Worm (Caenorhabditis elegans) whole organism, young adult: ENCODE data around the gene F53C3.11.
A peak's percentile ranks its signal among the peaks of the same experiment; 100 is the strongest.

ENCODE experiments used
- B0019.2 ChIP-seq: fragments of 200-800 bp; sonication (Bioruptor generic); conservative IDR thresholded peaks from 2 replicates; pipeline ENCODE4 v1.3.6; 2022; ENCODE audit warnings: missing genetic modification reagents, missing genetic modification characterization, missing compliant biosample characterization
- C06A6.2 ChIP-seq: fragments of 200-800 bp; sonication (Bioruptor generic); conservative IDR thresholded peaks from 2 replicates; pipeline ENCODE4 v1.3.6; 2022; ENCODE audit warnings: missing genetic modification characterization, missing compliant biosample characterization
- D2030.7 ChIP-seq: fragments of 200-800 bp; sonication (Bioruptor generic); IDR thresholded peaks from 2 replicates; pipeline ENCODE4 v1.3.6; 2022; ENCODE audit warnings: missing genetic modification reagents, missing genetic modification characterization, missing compliant biosample characterization
- F33H1.4 ChIP-seq: fragments of 200-800 bp; sonication (Bioruptor generic); IDR thresholded peaks from 2 replicates; pipeline ENCODE4 v1.3.6; 2022; ENCODE audit warnings: missing genetic modification reagents, missing genetic modification characterization, missing compliant biosample characterization
- F39B2.1 ChIP-seq: fragments of 200-800 bp; sonication (Bioruptor generic); IDR thresholded peaks from 2 replicates; pipeline ENCODE4 v1.3.6; 2022; ENCODE audit warnings: missing genetic modification reagents, missing genetic modification characterization, missing compliant biosample characterization
- F49E8.2 ChIP-seq: sonication (generic microtip); optimal IDR thresholded peaks from 3 replicates; lab custom pipeline; 2017; ENCODE audit warnings: missing genetic modification characterization, mild to moderate bottlenecking, missing compliant biosample characterization, antibody characterized with exemption, moderate library complexity; ENCODE audit not compliant: insufficient read depth
- F52B5.7 ChIP-seq: sonication (generic microtip); optimal IDR thresholded peaks from 2 replicates; lab custom pipeline; 2016; ENCODE audit warnings: mild to moderate bottlenecking, missing genetic modification characterization, missing compliant biosample characterization
- F57A8.1 ChIP-seq: fragments of 200-800 bp; sonication (Bioruptor generic); optimal IDR thresholded peaks from 2 replicates; lab custom pipeline; 2018; ENCODE audit warnings: mild to moderate bottlenecking, missing genetic modification characterization, moderate library complexity, missing compliant biosample characterization
- Y56A3A.18 ChIP-seq: fragments of 200-800 bp; sonication (Bioruptor generic); IDR thresholded peaks from 2 replicates; pipeline ENCODE4 v1.3.6; 2022; ENCODE audit warnings: missing genetic modification reagents, missing genetic modification characterization, missing compliant biosample characterization
- ama-1 ChIP-seq, 3 experiments: fragments of 150-350 bp in 1 of 3; sonication (generic microtip) in 2 of 3; optimal IDR thresholded peaks; 2 replicates each; lab custom pipeline; 2014 to 2018; ENCODE audit warnings: missing biosample characterization in 2 of 3, missing genetic modification characterization in 2 of 3, missing genetic modification reagents in 2 of 3
- aptf-2 ChIP-seq: fragments of 200-800 bp; sonication (Bioruptor generic); conservative IDR thresholded peaks from 2 replicates; pipeline ENCODE4 v1.3.6; 2022; ENCODE audit warnings: missing genetic modification reagents, missing genetic modification characterization, missing compliant biosample characterization
- cebp-1 ChIP-seq, 2 experiments: fragments of 200-800 bp in 1 of 2; sonication (Bioruptor generic) in 1 of 2; sonication (generic microtip) in 1 of 2; IDR thresholded peaks in 1 of 2; optimal IDR thresholded peaks in 1 of 2; 2 replicates each; pipeline versions ENCODE4 v1.3.6 to Lab custom; 2017 to 2022; ENCODE audit warnings: missing compliant biosample characterization in 2 of 2, missing genetic modification characterization in 2 of 2, mild to moderate bottlenecking in 1 of 2, missing genetic modification reagents in 1 of 2, moderate library complexity in 1 of 2
- cebp-2 ChIP-seq: fragments of 200-800 bp; sonication (Bioruptor generic); IDR thresholded peaks from 2 replicates; pipeline ENCODE4 v1.3.6; 2022; ENCODE audit warnings: missing genetic modification characterization, missing compliant biosample characterization
- ceh-100 ChIP-seq: fragments of 200-800 bp; sonication (Bioruptor generic); IDR thresholded peaks from 2 replicates; pipeline ENCODE4 v1.3.6; 2022; ENCODE audit warnings: missing genetic modification reagents, missing genetic modification characterization, missing compliant biosample characterization
- ceh-79 ChIP-seq: sonication (generic microtip); optimal IDR thresholded peaks from 2 replicates; lab custom pipeline; 2017; ENCODE audit warnings: mild to moderate bottlenecking, missing genetic modification characterization, missing compliant biosample characterization
- ceh-91 ChIP-seq: fragments of 200-800 bp; sonication (Bioruptor generic); IDR thresholded peaks from 2 replicates; pipeline ENCODE4 v1.3.6; 2022; ENCODE audit warnings: missing genetic modification reagents, missing genetic modification characterization, missing compliant biosample characterization
- chd-7 ChIP-seq: sonication (generic microtip); optimal IDR thresholded peaks from 2 replicates; lab custom pipeline; 2016; ENCODE audit warnings: mild to moderate bottlenecking, missing genetic modification characterization, moderate library complexity, missing compliant biosample characterization
- dox-1 ChIP-seq: fragments of 200-800 bp; sonication (Bioruptor generic); IDR thresholded peaks from 2 replicates; pipeline ENCODE4 v1.3.6; 2022; ENCODE audit warnings: missing genetic modification reagents, missing genetic modification characterization, missing compliant biosample characterization
- dpl-1 ChIP-seq: fragments of 150-350 bp; optimal IDR thresholded peaks from 2 replicates; lab custom pipeline; 2014; ENCODE audit warnings: missing biosample characterization, missing genetic modification reagents, missing genetic modification characterization
- efl-1 ChIP-seq: fragments of 150-350 bp; optimal IDR thresholded peaks from 2 replicates; lab custom pipeline; 2014; ENCODE audit warnings: missing biosample characterization, missing genetic modification reagents, missing genetic modification characterization
- ekl-4 ChIP-seq: fragments of 200-800 bp; sonication (Bioruptor generic); IDR thresholded peaks from 2 replicates; pipeline ENCODE4 v1.3.6; 2022; ENCODE audit warnings: missing genetic modification reagents, missing genetic modification characterization, missing compliant biosample characterization
- him-1 ChIP-seq: sonication (generic microtip); optimal IDR thresholded peaks from 2 replicates; lab custom pipeline; 2016; ENCODE audit warnings: missing genotype, missing genetic modification reagents, missing genetic modification characterization, missing compliant biosample characterization
- hlh-26 ChIP-seq: fragments of 200-800 bp; sonication (Bioruptor generic); conservative IDR thresholded peaks from 2 replicates; pipeline ENCODE4 v1.3.6; 2022; ENCODE audit warnings: missing genetic modification reagents, missing genetic modification characterization, missing compliant biosample characterization
- hmg-20 ChIP-seq: fragments of 200-800 bp; sonication (Bioruptor generic); IDR thresholded peaks from 2 replicates; pipeline ENCODE4 v1.3.6; 2022; ENCODE audit warnings: missing genetic modification reagents, missing genetic modification characterization, missing compliant biosample characterization
- hrde-1 ChIP-seq: sonication (generic microtip); optimal IDR thresholded peaks from 2 replicates; lab custom pipeline; 2016; ENCODE audit warnings: missing genetic modification characterization, mild to moderate bottlenecking, missing compliant biosample characterization, moderate library complexity, missing genotype, missing genetic modification reagents, borderline replicate concordance
- hsf-1 ChIP-seq: fragments of 200-800 bp; sonication (Bioruptor generic); IDR thresholded peaks from 2 replicates; pipeline ENCODE4 v1.3.6; 2022; ENCODE audit warnings: missing genetic modification reagents, missing genetic modification characterization, missing compliant biosample characterization
- lag-1 ChIP-seq: fragments of 200-800 bp; sonication (Bioruptor generic); IDR thresholded peaks from 2 replicates; pipeline ENCODE4 v1.3.6; 2022; ENCODE audit warnings: missing genetic modification reagents, missing genetic modification characterization, missing compliant biosample characterization
- lin-40 ChIP-seq: sonication (generic microtip); optimal IDR thresholded peaks from 2 replicates; lab custom pipeline; 2016; ENCODE audit warnings: missing genetic modification characterization, mild to moderate bottlenecking, missing compliant biosample characterization, missing genotype, missing genetic modification reagents
- lin-54 ChIP-seq: fragments of 200-800 bp; sonication (Bioruptor generic); optimal IDR thresholded peaks from 2 replicates; lab custom pipeline; 2018; ENCODE audit warnings: mild to moderate bottlenecking, missing genetic modification characterization, missing compliant biosample characterization
- lsl-1 ChIP-seq: fragments of 200-800 bp; sonication (Bioruptor generic); optimal IDR thresholded peaks from 2 replicates; lab custom pipeline; 2018; ENCODE audit warnings: mild to moderate bottlenecking, missing genetic modification characterization, moderate library complexity, missing compliant biosample characterization
- lsy-27 ChIP-seq: sonication (generic microtip); optimal IDR thresholded peaks from 2 replicates; lab custom pipeline; 2017; ENCODE audit warnings: missing genetic modification characterization, mild to moderate bottlenecking, missing compliant biosample characterization, antibody characterized with exemption, missing genotype, borderline replicate concordance; ENCODE audit not compliant: insufficient read depth
- madf-3 ChIP-seq: fragments of 200-800 bp; sonication (Bioruptor generic); IDR thresholded peaks from 2 replicates; pipeline ENCODE4 v1.3.6; 2022; ENCODE audit warnings: missing genetic modification reagents, missing genetic modification characterization, missing compliant biosample characterization
- madf-6 ChIP-seq: fragments of 200-800 bp; sonication (Bioruptor generic); IDR thresholded peaks from 2 replicates; pipeline ENCODE4 v1.3.6; 2022; ENCODE audit warnings: missing genetic modification reagents, missing genetic modification characterization, missing compliant biosample characterization
- madf-8 ChIP-seq: fragments of 200-800 bp; sonication (Bioruptor generic); conservative IDR thresholded peaks from 2 replicates; pipeline ENCODE4 v1.3.6; 2022; ENCODE audit warnings: missing genetic modification reagents, missing genetic modification characterization, missing compliant biosample characterization
- mel-28 ChIP-seq: sonication (generic microtip); optimal IDR thresholded peaks from 2 replicates; lab custom pipeline; 2016; ENCODE audit warnings: borderline replicate concordance, mild to moderate bottlenecking, missing genetic modification characterization, missing compliant biosample characterization
- nfya-2 ChIP-seq: fragments of 200-800 bp; sonication (Bioruptor generic); IDR thresholded peaks from 2 replicates; pipeline ENCODE4 v1.3.6; 2022; ENCODE audit warnings: missing genetic modification reagents, missing genetic modification characterization, missing compliant biosample characterization
- nfyb-1 ChIP-seq: fragments of 200-800 bp; sonication (Bioruptor generic); IDR thresholded peaks from 2 replicates; pipeline ENCODE4 v1.3.6; 2022; ENCODE audit warnings: missing genetic modification reagents, missing genetic modification characterization, missing compliant biosample characterization
- pha-4 ChIP-seq: fragments of 150-350 bp; sonication (generic microtip); optimal IDR thresholded peaks from 2 replicates; lab custom pipeline; 2014; ENCODE audit warnings: missing biosample characterization, missing genetic modification reagents, missing genetic modification characterization
- rcor-1 ChIP-seq: fragments of 200-800 bp; sonication (Bioruptor generic); IDR thresholded peaks from 2 replicates; pipeline ENCODE4 v1.3.6; 2022; ENCODE audit warnings: missing genetic modification reagents, missing genetic modification characterization, missing compliant biosample characterization
- repo-1 ChIP-seq: sonication (generic microtip); optimal IDR thresholded peaks from 2 replicates; lab custom pipeline; 2017; ENCODE audit warnings: mild to moderate bottlenecking, missing genetic modification characterization, missing compliant biosample characterization
- sea-2 ChIP-seq: fragments of 200-800 bp; sonication (Bioruptor generic); IDR thresholded peaks from 2 replicates; pipeline ENCODE4 v1.3.6; 2022; ENCODE audit warnings: missing genetic modification characterization, missing compliant biosample characterization
- snpc-3.4 ChIP-seq: sonication (generic microtip); optimal IDR thresholded peaks from 2 replicates; lab custom pipeline; 2017; ENCODE audit warnings: missing genetic modification characterization, mild to moderate bottlenecking, missing compliant biosample characterization, antibody characterized with exemption, moderate library complexity, missing genotype, missing genetic modification reagents
- snpc-4 ChIP-seq, 5 experiments: fragments of 150-350 bp in 1 of 5; sonication (generic microtip) in 4 of 5; optimal IDR thresholded peaks; 2 replicates each; lab custom pipeline; 2014 to 2018; ENCODE audit warnings: missing genetic modification characterization in 5 of 5, missing biosample characterization in 3 of 5, antibody characterized with exemption in 2 of 5, mild to moderate bottlenecking in 2 of 5, missing compliant biosample characterization in 2 of 5, missing genotype in 2 of 5, moderate library complexity in 2 of 5, missing genetic modification reagents in 1 of 5
- unc-62 ChIP-seq: fragments of 150-350 bp; optimal IDR thresholded peaks from 2 replicates; lab custom pipeline; 2014; ENCODE audit warnings: missing biosample characterization, missing genetic modification reagents, missing genetic modification characterization
- xnd-1 ChIP-seq: sonication (generic microtip); optimal IDR thresholded peaks from 2 replicates; lab custom pipeline; 2016; ENCODE audit warnings: missing genotype, missing genetic modification reagents, missing genetic modification characterization, missing compliant biosample characterization
- zfh-2 ChIP-seq: fragments of 200-800 bp; sonication (Bioruptor generic); conservative IDR thresholded peaks from 2 replicates; pipeline ENCODE4 v1.3.6; 2022; ENCODE audit warnings: missing genetic modification reagents, missing genetic modification characterization, missing compliant biosample characterization
- ztf-28 ChIP-seq: fragments of 200-800 bp; sonication (Bioruptor generic); IDR thresholded peaks from 2 replicates; pipeline ENCODE4 v1.3.6; 2022; ENCODE audit warnings: missing genetic modification reagents, missing genetic modification characterization, missing compliant biosample characterization

The F53C3.11 gene

DNA sequence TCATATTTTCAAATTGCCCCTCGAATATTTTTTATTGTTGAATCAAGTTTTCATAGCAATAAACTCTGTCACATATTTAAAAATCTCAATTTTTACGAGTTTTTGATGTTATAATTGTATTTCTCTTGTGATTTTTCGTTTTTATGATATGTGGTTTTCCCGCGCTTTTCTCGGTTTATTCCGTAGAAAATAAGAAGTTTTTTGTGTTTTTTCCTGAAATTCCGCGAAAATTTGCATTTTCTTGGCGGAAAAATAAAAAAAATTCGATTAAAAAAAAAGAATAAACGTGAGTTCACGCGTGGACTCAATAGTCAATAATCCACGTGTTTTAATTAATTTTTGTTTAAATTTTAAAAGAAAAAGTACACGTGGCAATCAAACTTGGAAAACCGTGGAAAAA lies 29.5 kb upstream of the F53C3.11 start:
- TF ChIP-seq nfya-2 (no peak), unc-62 (GFP tag; lab: Kevin White, UChicago) (no peak), lin-54 (GFP tag; lab: Kevin White, UChicago) (no peak), aptf-2 (no peak), hsf-1 (GFP tag; lab: Robert Waterston, UW) (peak; percentile 69; the same call in 1 of the 2 replicates), lag-1 (GFP tag; lab: Robert Waterston, UW) (no peak), xnd-1 (tag; lab: Kevin White, UChicago) (peak; percentile 62), dpl-1 (GFP tag; lab: Kevin White, UChicago) (peak; percentile 33), ceh-91 (GFP tag; lab: Robert Waterston, UW) (peak; percentile 67; the same call in 1 of the 2 replicates), ceh-79 (tag; lab: Kevin White, UChicago) (no peak), efl-1 (GFP tag; lab: Kevin White, UChicago) (peak; percentile 82), snpc-3.4 (peak; percentile 31), repo-1 (no peak), dox-1 (GFP tag; lab: Robert Waterston, UW) (no peak), cebp-2 (no peak), lsy-27 (tag; lab: Kevin White, UChicago) (no peak), hlh-26 (GFP tag; lab: Robert Waterston, UW) (no peak), nfyb-1 (no peak), him-1 (tag; lab: Kevin White, UChicago) (peak; percentile 26), zfh-2 (GFP tag; lab: Robert Waterston, UW) (no peak), chd-7 (tag; lab: Kevin White, UChicago) (no peak), F33H1.4 (GFP tag; lab: Robert Waterston, UW) (peak; percentile 62), hrde-1 (peak; percentile 33), madf-8 (GFP tag; lab: Robert Waterston, UW) (peak; percentile 82), madf-6 (peak; percentile 77), C06A6.2 (GFP tag; lab: Robert Waterston, UW) (no peak), D2030.7 (peak; percentile 49), F39B2.1 (no peak), ama-1 (optimal IDR thresholded peaks at IDR 0.05; lab: Kevin White, UChicago) (no peak), ama-1 (GFP tag; optimal IDR thresholded peaks at IDR 0.05; lab: Kevin White, UChicago) (no peak), F49E8.2 (tag; lab: Kevin White, UChicago) (no peak), Y56A3A.18 (GFP tag; lab: Robert Waterston, UW) (no peak), sea-2 (GFP tag; lab: Robert Waterston, UW) (no peak), lin-40 (tag; lab: Kevin White, UChicago) (no peak), lsl-1 (peak; percentile 46)

DNA sequence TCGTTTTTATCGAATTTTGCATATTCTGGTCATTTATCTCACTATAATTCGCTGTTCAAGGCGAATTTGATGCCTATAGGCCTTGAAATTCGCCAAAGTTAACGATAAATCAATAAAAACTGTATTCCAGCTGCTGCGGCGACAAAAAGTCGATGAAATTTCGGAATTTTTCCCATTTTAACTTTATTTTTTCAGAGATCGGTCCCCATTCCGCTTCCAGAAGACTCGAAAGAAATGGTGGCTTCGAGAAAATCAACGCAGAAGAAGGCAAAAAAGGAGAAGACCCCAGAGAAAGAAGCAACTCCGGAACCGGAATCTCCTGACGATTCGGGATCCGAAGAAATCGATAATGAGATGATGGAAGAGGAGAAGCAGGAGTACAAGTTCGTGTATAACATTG lies 28.6 kb upstream of the F53C3.11 start:
- no peak for TF ChIP-seq ztf-28 (GFP tag; lab: Robert Waterston, UW)
- TF ChIP-seq ceh-100 (GFP tag; lab: Robert Waterston, UW), result no peak
- TF ChIP-seq ekl-4, result 0 out of 2 replicates have a peak, but pooled peaks have one; percentile 19
- no peak for TF ChIP-seq F57A8.1 (GFP tag; lab: Kevin White, UChicago)
- no peak for TF ChIP-seq nfyb-1
- TF ChIP-seq mel-28 (tag; lab: Kevin White, UChicago), result no peak
- no peak for TF ChIP-seq lsy-27 (tag; lab: Kevin White, UChicago)
- TF ChIP-seq madf-3 (GFP tag; lab: Robert Waterston, UW), result peak; percentile 71; the same call in 1 of the 2 replicates
- TF ChIP-seq cebp-1 (GFP tag; IDR thresholded peaks at IDR 0.05; lab: Robert Waterston, UW), result no peak
- no peak for TF ChIP-seq cebp-1 (tag; optimal IDR thresholded peaks at IDR 0.05; lab: Kevin White, UChicago)
- no peak for TF ChIP-seq hmg-20
- TF ChIP-seq pha-4 (tag; lab: Kevin White, UChicago), result no peak
- no peak for TF ChIP-seq B0019.2 (GFP tag; lab: Robert Waterston, UW)
- TF ChIP-seq F52B5.7 (tag; lab: Kevin White, UChicago), result no peak
- no peak for TF ChIP-seq snpc-4 (GFP tag; optimal IDR thresholded peaks at IDR 0.05; lab: Kevin White, UChicago)
- no peak for TF ChIP-seq snpc-4 (tag; optimal IDR thresholded peaks at IDR 0.05; lab: Kevin White, UChicago)
- TF ChIP-seq Y56A3A.18 (GFP tag; lab: Robert Waterston, UW), result no peak
- peak; percentile 2 for TF ChIP-seq lin-54 (GFP tag; lab: Kevin White, UChicago)
- no peak for TF ChIP-seq ama-1 (optimal IDR thresholded peaks at IDR 0.05; lab: Kevin White, UChicago)
- TF ChIP-seq ama-1 (GFP tag; optimal IDR thresholded peaks at IDR 0.05; lab: Kevin White, UChicago), result no peak
- TF ChIP-seq rcor-1 (GFP tag; lab: Robert Waterston, UW), result no peak
